Fruit fly (Drosophila melanogaster) whole organism, pupa: Measurements from ENCODE around the gene CG34348.

Source experiments
- CG10348 ChIP-seq: fragments of 200-800 bp; sonication (Bioruptor generic); IDR thresholded peaks from 2 replicates; pipeline ENCODE4 v1.3.6; 2022; ENCODE audit warnings: missing biosample characterization, missing genetic modification characterization
- CG13204 ChIP-seq: fragments of 200-800 bp; sonication (Bioruptor generic); optimal IDR thresholded peaks from 2 replicates; lab custom pipeline; 2018; ENCODE audit warnings: missing biosample characterization, mild to moderate bottlenecking, missing genetic modification characterization, moderate library complexity
- CG8159 ChIP-seq: fragments of 200-800 bp; sonication (Bioruptor generic); optimal IDR thresholded peaks from 3 replicates; lab custom pipeline; 2018; ENCODE audit warnings: missing biosample characterization, mild to moderate bottlenecking, missing genetic modification characterization, moderate library complexity
- EcR ChIP-seq: fragments of 200-800 bp; sonication (Bioruptor generic); optimal IDR thresholded peaks from 3 replicates; lab custom pipeline; 2019; ENCODE audit warnings: missing biosample characterization, missing genetic modification characterization, mild to moderate bottlenecking, moderate library complexity, missing genetic modification reagents
- Ets98B ChIP-seq: fragments of 200-800 bp; sonication (Bioruptor generic); IDR thresholded peaks from 2 replicates; pipeline ENCODE4 v1.3.6; 2022; ENCODE audit warnings: missing biosample characterization, missing genetic modification characterization
- gl ChIP-seq: fragments of 200-800 bp; sonication (Bioruptor generic); optimal IDR thresholded peaks from 2 replicates; lab custom pipeline; 2018; ENCODE audit warnings: missing biosample characterization, mild to moderate bottlenecking, missing genetic modification characterization
- rn ChIP-seq: fragments of 200-800 bp; sonication (Bioruptor generic); IDR thresholded peaks from 2 replicates; pipeline ENCODE4 v1.3.6; 2022; ENCODE audit warnings: missing biosample characterization, missing genetic modification characterization

- TF ChIP-seq Ets98B (GFP tag; lab: Robert Waterston, UW): no peak
- TF ChIP-seq CG8159: no peak
- TF ChIP-seq EcR: no peak
- TF ChIP-seq gl (tag; lab: Kevin White, UChicago): no peak
- no peak for TF ChIP-seq CG10348 (GFP tag; lab: Robert Waterston, UW)
- no peak for TF ChIP-seq rn (GFP tag; lab: Robert Waterston, UW)
- no peak for TF ChIP-seq CG13204 (GFP tag; lab: Kevin White, UChicago)
Observed at dm6 chrX:11367783-11368509, 28.3 kb downstream of the CG34348 start, which contains the start of the genes hop and Tim8.
